Worm (Caenorhabditis elegans): Measurements from ENCODE around the gene fbxa-80.
"Not testable (repeated sequence)": the region's sequence is repeated elsewhere in the genome, so short reads cannot be mapped to it uniquely, and the experiment has no call there.

The fbxa-80 gene

ce11 chrIII:1271378-1271926, 43.6 kb downstream of the fbxa-80 start, which contains the start of gene fbxa-31:
TSS of gene fbxa-31 (minus strand) at chrIII:1271428.
- TF ChIP-seq sem-2 (GFP tag; optimal IDR thresholded peaks at IDR 0.05) (no peak), ceh-39 (tag; optimal IDR thresholded peaks at IDR 0.05) (no peak), unc-62 (GFP tag; optimal IDR thresholded peaks at IDR 0.05) (no peak), elt-3 (tag; optimal IDR thresholded peaks at IDR 0.05) (no peak), lsy-2 (tag; optimal IDR thresholded peaks at IDR 0.05) (no peak), mep-1 (tag; optimal IDR thresholded peaks at IDR 0.05) (no peak), ceh-83 (GFP tag; optimal IDR thresholded peaks at IDR 0.05) (no peak), cnd-1 (tag; optimal IDR thresholded peaks at IDR 0.05) (no peak), ceh-43 (GFP tag; optimal IDR thresholded peaks at IDR 0.05) (no peak), nhr-237 (tag; optimal IDR thresholded peaks at IDR 0.05) (no peak)

- TF ChIP-seq hlh-1 (tag; optimal IDR thresholded peaks at IDR 0.05) (no peak), elt-1 (tag; optimal IDR thresholded peaks at IDR 0.05; ENCODE audit: borderline replicate concordance, insufficient read depth) (no peak), sem-2 (GFP tag; optimal IDR thresholded peaks at IDR 0.05) (no peak), flh-1 (GFP tag; optimal IDR thresholded peaks at IDR 0.05) (no peak), unc-62 (GFP tag; optimal IDR thresholded peaks at IDR 0.05) (no peak), nhr-12 (tag; optimal IDR thresholded peaks at IDR 0.05) (no peak), blmp-1 (tag; optimal IDR thresholded peaks at IDR 0.05) (no peak), tbx-8 (GFP tag; optimal IDR thresholded peaks at IDR 0.05) (no peak), mep-1 (tag; optimal IDR thresholded peaks at IDR 0.05) (no peak), drap-1 (GFP tag; optimal IDR thresholded peaks at IDR 0.05) (no peak), nhr-28 (tag; optimal IDR thresholded peaks at IDR 0.05) (no peak)
These were observed 45.9 kb downstream of the fbxa-80 start, which contains the start of gene fbxa-32 for ce11 chrIII:1269156-1269555. TSS of gene fbxa-32 (minus strand) at chrIII:1269256.

- not testable (repeated sequence) for TF ChIP-seq sem-2 (GFP tag; optimal IDR thresholded peaks at IDR 0.05); snpc-4 (tag; optimal IDR thresholded peaks at IDR 0.05); flh-1 (GFP tag; optimal IDR thresholded peaks at IDR 0.05)
These were observed 48.2 kb downstream of the fbxa-80 start, which contains the start of gene fbxa-151 for ce11 chrIII:1266799-1267198. TSS of gene fbxa-151 (minus strand) at chrIII:1266899.

- TF ChIP-seq nhr-76, lin-13, blmp-1 (tag; optimal IDR thresholded peaks at IDR 0.05): not testable (repeated sequence)
These were observed 51.3 kb downstream of the fbxa-80 start, which contains the start of gene srz-9 for ce11 chrIII:1263692-1264091. TSS of gene srz-9 (plus strand) at chrIII:1263992.

Data from whole organism, mixed stage, embryonic.